Comparison of ENCODE assay signal across 5 worm cellular contexts in genomic region chrIII:8974835-8975234, ce11.
TF ChIP-seq lines count a peak whose summit lies in the region.

No protein-coding gene starts in this region.

TF ChIP-seq in whole organism, L1 larva, 84 proteins besides CTCF, POLR2A, EP300 and RAD21:
- TF ChIP-seq sptf-1 (tag; optimal IDR thresholded peaks at IDR 0.05; lab: Kevin White, UChicago) (no peak), nhr-71 (tag; optimal IDR thresholded peaks at IDR 0.05; lab: Kevin White, UChicago) (peak; percentile 19), blmp-1 (tag; optimal IDR thresholded peaks at IDR 0.05; lab: Kevin White, UChicago) (peak; percentile 28)

TF ChIP-seq in whole organism, L2 larva, 48 proteins besides CTCF, POLR2A, EP300 and RAD21:
- TF ChIP-seq blmp-1 (tag; optimal IDR thresholded peaks at IDR 0.05; lab: Kevin White, UChicago; ENCODE audit: insufficient read depth) (peak; percentile 28), dmd-4 (tag; optimal IDR thresholded peaks at IDR 0.05; lab: Kevin White, UChicago) (no peak), nhr-21 (tag; optimal IDR thresholded peaks at IDR 0.05; lab: Kevin White, UChicago) (peak; percentile 58), Y55F3AM.14 (GFP tag; optimal IDR thresholded peaks at IDR 0.05; lab: Kevin White, UChicago) (peak; percentile 24)

TF ChIP-seq in whole organism, L3 larva, 47 proteins besides CTCF, POLR2A, EP300 and RAD21:
- TF ChIP-seq sea-2 (GFP tag; optimal IDR thresholded peaks at IDR 0.05; lab: Kevin White, UChicago) (no peak), nhr-43 (tag; optimal IDR thresholded peaks at IDR 0.05; lab: Kevin White, UChicago; ENCODE audit: poor library complexity, severe bottlenecking) (peak; percentile 47), jun-1 (tag; optimal IDR thresholded peaks at IDR 0.05; lab: Kevin White, UChicago) (no peak), ZK546.5 (tag; optimal IDR thresholded peaks at IDR 0.05; lab: Kevin White, UChicago) (no peak), ceh-28 (tag; optimal IDR thresholded peaks at IDR 0.05; lab: Kevin White, UChicago) (peak; percentile 8)

TF ChIP-seq in whole organism, L4 larva, 104 proteins besides CTCF, POLR2A, EP300 and RAD21:
- TF ChIP-seq F26F4.8 (GFP tag; conservative IDR thresholded peaks at IDR 0.05; lab: Robert Waterston, UW) (no peak), madf-9 (GFP tag; conservative IDR thresholded peaks at IDR 0.05; lab: Robert Waterston, UW) (0 out of 2 replicates have a peak, but pooled peaks have one; percentile 35), zfp-2 (tag; optimal IDR thresholded peaks at IDR 0.05; lab: Kevin White, UChicago) (no peak), ces-1 (GFP tag; optimal IDR thresholded peaks at IDR 0.05; lab: Kevin White, UChicago) (no peak), tra-1 (GFP tag; IDR thresholded peaks at IDR 0.05; lab: Robert Waterston, UW) (no peak), Y75B8A.6 (GFP tag; IDR thresholded peaks at IDR 0.05; lab: Robert Waterston, UW) (no peak), dve-1 (tag; optimal IDR thresholded peaks at IDR 0.05; lab: Kevin White, UChicago; ENCODE audit: insufficient read depth) (peak; percentile 17), saeg-2 (GFP tag; IDR thresholded peaks at IDR 0.05; lab: Robert Waterston, UW) (no peak), spr-1 (tag; optimal IDR thresholded peaks at IDR 0.05; lab: Kevin White, UChicago) (peak; percentile 50), F44E2.7 (GFP tag; IDR thresholded peaks at IDR 0.05; lab: Robert Waterston, UW) (no peak), lin-15B (tag; optimal IDR thresholded peaks at IDR 0.05; lab: Kevin White, UChicago) (no peak), skn-1 (tag; optimal IDR thresholded peaks at IDR 0.05; lab: Kevin White, UChicago) (no peak), daf-8 (GFP tag; IDR thresholded peaks at IDR 0.05; lab: Robert Waterston, UW) (no peak), ztf-7 (tag; optimal IDR thresholded peaks at IDR 0.05; lab: Kevin White, UChicago) (no peak), nhr-11 (tag; optimal IDR thresholded peaks at IDR 0.05; lab: Kevin White, UChicago) (no peak), nhr-77 (tag; optimal IDR thresholded peaks at IDR 0.05; lab: Kevin White, UChicago) (no peak), nhr-102 (tag; optimal IDR thresholded peaks at IDR 0.05; lab: Kevin White, UChicago) (peak; percentile 40), madf-5 (GFP tag; IDR thresholded peaks at IDR 0.05; lab: Robert Waterston, UW) (no peak), T26A8.4 (GFP tag; IDR thresholded peaks at IDR 0.05; lab: Robert Waterston, UW) (peak; percentile 37; the same call in 1 of the 2 replicates), ctbp-1 (GFP tag; IDR thresholded peaks at IDR 0.05; lab: Robert Waterston, UW) (peak; percentile 22; the same call in 1 of the 2 replicates), F10B5.3 (tag; optimal IDR thresholded peaks at IDR 0.05; lab: Kevin White, UChicago) (no peak), mxl-2 (GFP tag; conservative IDR thresholded peaks at IDR 0.05; lab: Robert Waterston, UW) (no peak), gei-8 (GFP tag; optimal IDR thresholded peaks at IDR 0.05; lab: Kevin White, UChicago) (peak; percentile 41), ceh-62 (tag; optimal IDR thresholded peaks at IDR 0.05; lab: Kevin White, UChicago) (no peak), lim-7 (GFP tag; IDR thresholded peaks at IDR 0.05; lab: Robert Waterston, UW) (0 out of 2 replicates have a peak, but pooled peaks have one; percentile 55), nhr-25 (tag; optimal IDR thresholded peaks at IDR 0.05; lab: Kevin White, UChicago; ENCODE audit: borderline replicate concordance, insufficient read depth) (no peak), ZK546.5 (tag; optimal IDR thresholded peaks at IDR 0.05; lab: Kevin White, UChicago) (no peak), mep-1 (tag; optimal IDR thresholded peaks at IDR 0.05; lab: Kevin White, UChicago) (peak; percentile 57), lin-38 (GFP tag; IDR thresholded peaks at IDR 0.05; lab: Robert Waterston, UW) (no peak), daf-19 (GFP tag; conservative IDR thresholded peaks at IDR 0.05; lab: Robert Waterston, UW) (no peak), ceh-32 (tag; optimal IDR thresholded peaks at IDR 0.05; lab: Kevin White, UChicago; ENCODE audit: poor library complexity) (no peak), zfp-3 (GFP tag; conservative IDR thresholded peaks at IDR 0.05; lab: Robert Waterston, UW) (peak; percentile 87), R02D3.7 (tag; optimal IDR thresholded peaks at IDR 0.05; lab: Kevin White, UChicago) (no peak), pha-4 (GFP tag; IDR thresholded peaks at IDR 0.05; lab: Robert Waterston, UW) (peak; percentile 33; the same call in 1 of the 2 replicates), pha-4 (tag; optimal IDR thresholded peaks at IDR 0.05; lab: Kevin White, UChicago) (no peak), lsy-2 (tag; optimal IDR thresholded peaks at IDR 0.05; lab: Kevin White, UChicago) (peak in 1 of 2 experiments; percentile 7), nhr-48 (tag; optimal IDR thresholded peaks at IDR 0.05; lab: Kevin White, UChicago) (peak; percentile 5)

TF ChIP-seq in whole organism, young adult, 124 proteins besides CTCF, POLR2A, EP300 and RAD21 (continues in another document):
- TF ChIP-seq B0336.3 (GFP tag; IDR thresholded peaks at IDR 0.05; lab: Robert Waterston, UW) (peak; percentile 73), Y67H2A.10 (GFP tag; conservative IDR thresholded peaks at IDR 0.05; lab: Robert Waterston, UW) (no peak), cebp-1 (GFP tag; IDR thresholded peaks at IDR 0.05; lab: Robert Waterston, UW) (no peak), cebp-1 (tag; optimal IDR thresholded peaks at IDR 0.05; lab: Kevin White, UChicago) (peak; percentile 43), somi-1 (GFP tag; optimal IDR thresholded peaks at IDR 0.05; lab: Kevin White, UChicago) (peak; percentile 38), nfyb-1 (GFP tag; IDR thresholded peaks at IDR 0.05; lab: Robert Waterston, UW) (peak; percentile 50; the same call in 1 of the 2 replicates), athp-1 (tag; optimal IDR thresholded peaks at IDR 0.05; lab: Kevin White, UChicago) (peak; percentile 48), madf-6 (GFP tag; IDR thresholded peaks at IDR 0.05; lab: Robert Waterston, UW) (0 out of 2 replicates have a peak, but pooled peaks have one; percentile 31), lin-35 (GFP tag; optimal IDR thresholded peaks at IDR 0.05; lab: Kevin White, UChicago) (peak in 1 of 3 experiments; percentile 19), B0035.1 (tag; optimal IDR thresholded peaks at IDR 0.05; lab: Kevin White, UChicago) (no peak), nhr-179 (tag; optimal IDR thresholded peaks at IDR 0.05; lab: Kevin White, UChicago) (no peak), Y56A3A.18 (GFP tag; IDR thresholded peaks at IDR 0.05; lab: Robert Waterston, UW) (peak; percentile 45; the same call in 1 of the 2 replicates), dpff-1 (tag; optimal IDR thresholded peaks at IDR 0.05; lab: Kevin White, UChicago) (no peak), ekl-4 (GFP tag; IDR thresholded peaks at IDR 0.05; lab: Robert Waterston, UW) (peak; percentile 74; the same call in 1 of the 2 replicates), rpc-1 (optimal IDR thresholded peaks at IDR 0.05; lab: Kevin White, UChicago) (no peak), rpc-1 (tag; optimal IDR thresholded peaks at IDR 0.05; lab: Kevin White, UChicago) (no peak), D2030.7 (GFP tag; IDR thresholded peaks at IDR 0.05; lab: Robert Waterston, UW) (peak; percentile 31; the same call in 1 of the 2 replicates), snpc-1.1 (tag; optimal IDR thresholded peaks at IDR 0.05; lab: Kevin White, UChicago; ENCODE audit: insufficient read depth) (no peak), nhr-120 (GFP tag; IDR thresholded peaks at IDR 0.05; lab: Robert Waterston, UW) (0 out of 2 replicates have a peak, but pooled peaks have one; percentile 26), madf-3 (GFP tag; IDR thresholded peaks at IDR 0.05; lab: Robert Waterston, UW) (peak; percentile 81; the same call in 1 of the 2 replicates), lin-54 (GFP tag; optimal IDR thresholded peaks at IDR 0.05; lab: Kevin White, UChicago) (peak; percentile 6), F37B4.10 (GFP tag; IDR thresholded peaks at IDR 0.05; lab: Robert Waterston, UW) (no peak), zim-3 (tag; optimal IDR thresholded peaks at IDR 0.05; lab: Kevin White, UChicago) (peak; percentile 26), F10E7.11 (tag; optimal IDR thresholded peaks at IDR 0.05; lab: Kevin White, UChicago) (peak; percentile 28), ets-4 (GFP tag; optimal IDR thresholded peaks at IDR 0.05; lab: Kevin White, UChicago) (no peak), repo-1 (tag; optimal IDR thresholded peaks at IDR 0.05; lab: Kevin White, UChicago) (peak; percentile 70), tbx-9 (tag; optimal IDR thresholded peaks at IDR 0.05; lab: Kevin White, UChicago; ENCODE audit: borderline replicate concordance) (no peak), Y95B8A.8 (GFP tag; IDR thresholded peaks at IDR 0.05; lab: Robert Waterston, UW) (peak; percentile 72; the same call in 1 of the 2 replicates), nfya-2 (GFP tag; IDR thresholded peaks at IDR 0.05; lab: Robert Waterston, UW) (no peak), aptf-2 (GFP tag; conservative IDR thresholded peaks at IDR 0.05; lab: Robert Waterston, UW) (no peak), hrde-1 (tag; optimal IDR thresholded peaks at IDR 0.05; lab: Kevin White, UChicago; ENCODE audit: borderline replicate concordance) (peak; percentile 25), Y79H2A.3 (GFP tag; conservative IDR thresholded peaks at IDR 0.05; lab: Robert Waterston, UW) (0 out of 2 replicates have a peak, but pooled peaks have one; percentile 7), dox-1 (GFP tag; IDR thresholded peaks at IDR 0.05; lab: Robert Waterston, UW) (0 out of 2 replicates have a peak, but pooled peaks have one; percentile 39), F23B12.7 (tag; optimal IDR thresholded peaks at IDR 0.05; lab: Kevin White, UChicago; ENCODE audit: insufficient read depth) (peak; percentile 23), mel-28 (tag; optimal IDR thresholded peaks at IDR 0.05; lab: Kevin White, UChicago; ENCODE audit: borderline replicate concordance) (peak; percentile 4), T07F8.4 (tag; optimal IDR thresholded peaks at IDR 0.05; lab: Kevin White, UChicago) (no peak), let-607 (tag; optimal IDR thresholded peaks at IDR 0.05; lab: Kevin White, UChicago) (peak in 1 of 2 experiments; percentile 54), ama-1 (optimal IDR thresholded peaks at IDR 0.05; lab: Kevin White, UChicago) (no peak), ama-1 (GFP tag; optimal IDR thresholded peaks at IDR 0.05; lab: Kevin White, UChicago) (peak in 1 of 2 experiments; percentile 90), hsf-1 (GFP tag; IDR thresholded peaks at IDR 0.05; lab: Robert Waterston, UW) (peak; percentile 47; the same call in 1 of the 2 replicates), die-1 (tag; optimal IDR thresholded peaks at IDR 0.05; lab: Kevin White, UChicago) (peak; percentile 17), Y53G8AR.9 (GFP tag; conservative IDR thresholded peaks at IDR 0.05; lab: Robert Waterston, UW) (peak; percentile 38; the same call in 1 of the 2 replicates), sptf-2 (GFP tag; optimal IDR thresholded peaks at IDR 0.05; lab: Kevin White, UChicago) (no peak), lsl-1 (GFP tag; optimal IDR thresholded peaks at IDR 0.05; lab: Kevin White, UChicago) (no peak)
